Worm (Caenorhabditis elegans) whole organism, L1 larva: Measurements from ENCODE around the gene nhr-154.

ENCODE experiments used
- F16B12.6 ChIP-seq: fragments of 150-350 bp; optimal IDR thresholded peaks from 2 replicates; lab custom pipeline; 2014; ENCODE audit warnings: missing biosample characterization, missing genetic modification characterization
- aly-2 ChIP-seq: fragments of 150-350 bp; optimal IDR thresholded peaks from 2 replicates; lab custom pipeline; 2014; ENCODE audit warnings: missing biosample characterization, missing genetic modification characterization
- blmp-1 ChIP-seq: fragments of 150-350 bp; optimal IDR thresholded peaks from 2 replicates; lab custom pipeline; 2014; ENCODE audit warnings: missing biosample characterization, missing genetic modification characterization
- ceh-82 ChIP-seq, 3 experiments: fragments of 150-350 bp in 1 of 3; sonication (generic microtip) in 2 of 3; optimal IDR thresholded peaks; 2 replicates each; lab custom pipeline; 2014 to 2017; ENCODE audit warnings: missing biosample characterization in 3 of 3, missing genetic modification characterization in 3 of 3
- dpl-1 ChIP-seq, 3 experiments: fragments of 150-350 bp in 2 of 3; sonication (generic microtip) in 1 of 3; optimal IDR thresholded peaks; 2 replicates each; lab custom pipeline; 2014 to 2017; ENCODE audit warnings: missing biosample characterization in 3 of 3, missing genetic modification characterization in 3 of 3, missing genetic modification reagents in 3 of 3
- dsc-1 ChIP-seq: sonication (generic microtip); optimal IDR thresholded peaks from 2 replicates; lab custom pipeline; 2016; ENCODE audit warnings: mild to moderate bottlenecking, missing genetic modification characterization, missing compliant biosample characterization
- efl-1 ChIP-seq, 4 experiments: fragments of 150-350 bp; optimal IDR thresholded peaks in 3 of 4; peaks in 1 of 4; 1 replicate in 1 of 4; 2 replicates in 3 of 4; lab custom pipeline; 2014; ENCODE audit warnings: missing biosample characterization in 2 of 4, missing genetic modification characterization in 2 of 4, missing genetic modification reagents in 2 of 4
- egl-13 ChIP-seq: sonication (generic microtip); optimal IDR thresholded peaks from 2 replicates; lab custom pipeline; 2016; ENCODE audit warnings: missing genotype, missing genetic modification reagents, missing genetic modification characterization, missing compliant biosample characterization
- elt-2 ChIP-seq: sonication (generic microtip); optimal IDR thresholded peaks from 2 replicates; lab custom pipeline; 2016; ENCODE audit warnings: missing genetic modification characterization, mild to moderate bottlenecking, inconsistent platforms, missing compliant biosample characterization, missing genetic modification reagents
- elt-3 ChIP-seq, 6 experiments: fragments of 150-350 bp in 1 of 6; sonication (generic microtip); optimal IDR thresholded peaks; 2 replicates each; lab custom pipeline; 2017 to 2018; ENCODE audit warnings: missing biosample characterization in 6 of 6, missing genetic modification characterization in 6 of 6, inconsistent platforms in 1 of 6
- hlh-4 ChIP-seq: sonication (generic microtip); optimal IDR thresholded peaks from 2 replicates; lab custom pipeline; 2016; ENCODE audit warnings: mild to moderate bottlenecking, missing genetic modification characterization, missing compliant biosample characterization
- irx-1 ChIP-seq: sonication (generic microtip); optimal IDR thresholded peaks from 2 replicates; lab custom pipeline; 2016; ENCODE audit warnings: missing genetic modification characterization, missing compliant biosample characterization
- jun-1 ChIP-seq: fragments of 150-350 bp; optimal IDR thresholded peaks from 2 replicates; lab custom pipeline; 2014; ENCODE audit warnings: missing biosample characterization, missing genetic modification reagents, missing genetic modification characterization
- lin-14 ChIP-seq: fragments of 200-800 bp; sonication (Bioruptor generic); optimal IDR thresholded peaks from 2 replicates; lab custom pipeline; 2018; ENCODE audit warnings: mild to moderate bottlenecking, missing genetic modification characterization, moderate library complexity, missing compliant biosample characterization
- lin-15B ChIP-seq: fragments of 150-350 bp; sonication (generic microtip); optimal IDR thresholded peaks from 3 replicates; lab custom pipeline; 2014; ENCODE audit warnings: missing biosample characterization, missing genetic modification characterization
- lin-35 ChIP-seq, 2 experiments: fragments of 150-350 bp; optimal IDR thresholded peaks; 2 replicates each; lab custom pipeline; 2014; ENCODE audit warnings: missing biosample characterization in 2 of 2, missing genetic modification characterization in 2 of 2, missing genetic modification reagents in 2 of 2
- lsy-2 ChIP-seq, 2 experiments: fragments of 150-350 bp; optimal IDR thresholded peaks; 2 replicates each; lab custom pipeline; 2014; ENCODE audit warnings: missing biosample characterization in 2 of 2, missing genetic modification characterization in 2 of 2
- mab-9 ChIP-seq: fragments of 200-800 bp; sonication (Bioruptor generic); IDR thresholded peaks from 2 replicates; pipeline ENCODE4 v1.3.6; 2022; ENCODE audit warnings: missing genetic modification reagents, missing genetic modification characterization, missing compliant biosample characterization
- mdl-1 ChIP-seq, 2 experiments: fragments of 150-350 bp; optimal IDR thresholded peaks; 2 replicates each; lab custom pipeline; 2014 to 2017; ENCODE audit warnings: missing biosample characterization in 2 of 2, missing genetic modification characterization in 2 of 2, inconsistent platforms in 1 of 2
- mep-1 ChIP-seq: fragments of 150-350 bp; optimal IDR thresholded peaks from 2 replicates; lab custom pipeline; 2014; ENCODE audit warnings: missing biosample characterization, missing genetic modification characterization
- nhr-11 ChIP-seq: fragments of 150-350 bp; optimal IDR thresholded peaks from 2 replicates; lab custom pipeline; 2014; ENCODE audit warnings: missing biosample characterization, missing genetic modification characterization
- nhr-20 ChIP-seq: sonication (generic microtip); optimal IDR thresholded peaks from 2 replicates; lab custom pipeline; 2016; ENCODE audit warnings: mild to moderate bottlenecking, missing genetic modification characterization, missing compliant biosample characterization
- nhr-47 ChIP-seq: sonication (generic microtip); optimal IDR thresholded peaks from 2 replicates; lab custom pipeline; 2016; ENCODE audit warnings: mild to moderate bottlenecking, missing genetic modification characterization, moderate library complexity, missing compliant biosample characterization
- nhr-77 ChIP-seq: fragments of 150-350 bp; optimal IDR thresholded peaks from 2 replicates; lab custom pipeline; 2014; ENCODE audit warnings: missing biosample characterization, missing genetic modification characterization
- nhr-85 ChIP-seq: sonication (generic microtip); peaks from one replicate; lab custom pipeline; 2016; ENCODE audit warnings: missing genetic modification characterization, inconsistent platforms, missing compliant biosample characterization
- rnt-1 ChIP-seq: sonication (generic microtip); optimal IDR thresholded peaks from 2 replicates; lab custom pipeline; 2016; ENCODE audit warnings: mild to moderate bottlenecking, missing genetic modification characterization, moderate library complexity, missing compliant biosample characterization
- skn-1 ChIP-seq: fragments of 150-350 bp; optimal IDR thresholded peaks from 2 replicates; lab custom pipeline; 2014; ENCODE audit warnings: missing biosample characterization, missing genetic modification characterization
- snpc-4 ChIP-seq: fragments of 150-350 bp; optimal IDR thresholded peaks from 2 replicates; lab custom pipeline; 2014; ENCODE audit warnings: missing biosample characterization, missing genetic modification characterization
- snu-23 ChIP-seq: sonication (generic microtip); optimal IDR thresholded peaks from 2 replicates; lab custom pipeline; 2016; ENCODE audit warnings: missing genetic modification characterization, missing compliant biosample characterization
- sox-4 ChIP-seq: sonication (generic microtip); optimal IDR thresholded peaks from 2 replicates; lab custom pipeline; 2016; ENCODE audit warnings: missing genetic modification characterization, missing compliant biosample characterization
- sup-37 ChIP-seq: fragments of 200-800 bp; sonication (Bioruptor generic); optimal IDR thresholded peaks from 2 replicates; lab custom pipeline; 2018; ENCODE audit warnings: mild to moderate bottlenecking, missing genetic modification characterization, missing compliant biosample characterization
- unc-130 ChIP-seq: fragments of 150-350 bp; optimal IDR thresholded peaks from 2 replicates; lab custom pipeline; 2017; ENCODE audit warnings: missing biosample characterization, missing genetic modification characterization, inconsistent platforms
- xbp-1 ChIP-seq: sonication (generic microtip); optimal IDR thresholded peaks from 2 replicates; lab custom pipeline; 2016; ENCODE audit warnings: missing genetic modification characterization, missing compliant biosample characterization

The nhr-154 gene

ce11 chrV:12103920-12104319, 2.8 kb downstream of the nhr-154 start, which contains the start of gene nhr-153:
Gene nhr-153 (plus strand): TSS chrV:12104220.
- TF ChIP-seq snpc-4 (tag; lab: Kevin White, UChicago) (no peak), snu-23 (GFP tag; lab: Kevin White, UChicago) (peak; percentile 10), unc-130 (no peak), lin-35 (GFP tag; optimal IDR thresholded peaks at IDR 0.05; lab: Kevin White, UChicago) (peak in 1 of 2 experiments; percentile 11), lsy-2 (tag; optimal IDR thresholded peaks at IDR 0.05; lab: Kevin White, UChicago) (no peak), xbp-1 (tag; lab: Kevin White, UChicago) (no peak)
- TF ChIP-seq, all 84 proteins: peak for 2

DNA sequence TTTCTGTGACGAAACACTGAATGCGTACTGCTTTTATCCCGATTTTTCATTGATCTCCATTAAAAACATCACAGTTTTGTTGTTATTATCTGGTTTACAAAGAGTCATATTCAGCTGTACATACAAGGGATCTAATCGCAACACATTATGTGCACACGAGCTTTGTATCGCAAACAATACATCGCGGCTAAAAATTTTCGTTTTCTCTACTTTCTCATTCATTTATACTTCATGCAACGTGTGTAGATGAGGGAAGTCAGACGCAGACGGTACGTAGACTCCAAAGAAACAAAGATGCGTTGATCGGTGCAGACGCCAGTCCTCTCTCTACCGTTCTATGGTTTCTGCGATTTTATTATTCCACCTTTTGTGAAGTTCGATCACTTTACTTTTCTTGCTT, 5.7 kb downstream of the nhr-154 start, which contains the start of gene nhr-136:
TSS of gene nhr-136 (plus strand) at position 301 of the 400 bp plus-strand sequence.
- TF ChIP-seq lin-35 (GFP tag; optimal IDR thresholded peaks at IDR 0.05; lab: Kevin White, UChicago) (peak in 1 of 2 experiments; percentile 47), lin-15B (tag; lab: Kevin White, UChicago) (no peak), hlh-4 (tag; lab: Kevin White, UChicago) (no peak), lin-14 (GFP tag; lab: Kevin White, UChicago) (peak; percentile 34), ceh-82 (tag; optimal IDR thresholded peaks at IDR 0.05; lab: Kevin White, UChicago) (peak in 1 of 3 experiments; percentile 18), irx-1 (tag; lab: Kevin White, UChicago) (no peak), jun-1 (tag; lab: Kevin White, UChicago) (no peak), blmp-1 (tag; lab: Kevin White, UChicago) (peak; percentile 75), lsy-2 (tag; optimal IDR thresholded peaks at IDR 0.05; lab: Kevin White, UChicago) (peak in 1 of 2 experiments; percentile 5), nhr-85 (no peak), mep-1 (tag; lab: Kevin White, UChicago) (no peak), snu-23 (GFP tag; lab: Kevin White, UChicago) (peak; percentile 7), efl-1 (optimal IDR thresholded peaks at IDR 0.05; lab: Kevin White, UChicago) (no peak), efl-1 (GFP tag; optimal IDR thresholded peaks at IDR 0.05 in 1 of 2; lab: Kevin White, UChicago) (peak in 1 of 2 experiments; percentile 53), nhr-20 (peak; percentile 21)

- peak; percentile 80 for TF ChIP-seq nhr-85
- peak; percentile 5 for TF ChIP-seq lin-14 (GFP tag; lab: Kevin White, UChicago)
- TF ChIP-seq rnt-1 (tag; lab: Kevin White, UChicago) = peak; percentile 19
- TF ChIP-seq blmp-1 (tag; lab: Kevin White, UChicago) = peak; percentile 68
- peak in 1 of 2 experiments; percentile 30 for TF ChIP-seq efl-1 (optimal IDR thresholded peaks at IDR 0.05; lab: Kevin White, UChicago)
- TF ChIP-seq efl-1 (GFP tag; optimal IDR thresholded peaks at IDR 0.05 in 1 of 2; lab: Kevin White, UChicago) = peak; percentile 34 to 93
- TF ChIP-seq lin-35 (GFP tag; optimal IDR thresholded peaks at IDR 0.05; lab: Kevin White, UChicago) = peak; percentile 48 to 78
- no peak for TF ChIP-seq sox-4 (tag; lab: Kevin White, UChicago)
- TF ChIP-seq dpl-1 (GFP tag; optimal IDR thresholded peaks at IDR 0.05; lab: Kevin White, UChicago) = peak; percentile 20 to 61 (median 55)
- TF ChIP-seq skn-1 (tag; lab: Kevin White, UChicago) = peak; percentile 2
- no peak for TF ChIP-seq egl-13 (tag; lab: Kevin White, UChicago)
- TF ChIP-seq nhr-77 (tag; lab: Kevin White, UChicago) = no peak
- peak in 1 of 2 experiments; percentile 20 for TF ChIP-seq lsy-2 (tag; optimal IDR thresholded peaks at IDR 0.05; lab: Kevin White, UChicago)
- no peak for TF ChIP-seq aly-2 (tag; lab: Kevin White, UChicago)
- peak in 1 of 6 experiments; percentile 12 for TF ChIP-seq elt-3 (tag; optimal IDR thresholded peaks at IDR 0.05; lab: Kevin White, UChicago)
- TF ChIP-seq F16B12.6 (tag; lab: Kevin White, UChicago) = peak; percentile 69
- TF ChIP-seq snu-23 (GFP tag; lab: Kevin White, UChicago) = peak; percentile 6
- no peak for TF ChIP-seq nhr-47 (tag; lab: Kevin White, UChicago)
- TF ChIP-seq mdl-1 (tag; optimal IDR thresholded peaks at IDR 0.05; lab: Kevin White, UChicago) = peak in 1 of 2 experiments; percentile 14
- no peak for TF ChIP-seq dsc-1 (tag; lab: Kevin White, UChicago)
- no peak for TF ChIP-seq nhr-11 (tag; lab: Kevin White, UChicago)
Measured at ce11 chrV:12111452-12111851, 10.4 kb downstream of the nhr-154 start, which contains the start of gene lhpp-1. Gene lhpp-1 (minus strand): TSS chrV:12111805.

- peak; percentile 28 for TF ChIP-seq nhr-85
- peak; percentile 11 for TF ChIP-seq elt-2 (tag; lab: Kevin White, UChicago)
- TF ChIP-seq sup-37 (GFP tag; lab: Kevin White, UChicago) = no peak
- TF ChIP-seq mab-9 (GFP tag; lab: Robert Waterston, UW) = no peak
- peak; percentile 27 for TF ChIP-seq lin-14 (GFP tag; lab: Kevin White, UChicago)
Measured at ce11 chrV:12113726-12114125, 12.6 kb downstream of the nhr-154 start.
